Worm (Caenorhabditis elegans) whole organism, L3 larva: ENCODE results near the gene cyn-9.
A peak's percentile ranks its signal among the peaks of the same experiment; 100 is the strongest.

Source experiments
- R02D3.7 ChIP-seq: fragments of 150-350 bp; optimal IDR thresholded peaks from 2 replicates; lab custom pipeline; 2014; ENCODE audit warnings: missing biosample characterization, missing genetic modification characterization
- aly-2 ChIP-seq: fragments of 150-350 bp; optimal IDR thresholded peaks from 2 replicates; lab custom pipeline; 2014; ENCODE audit warnings: missing biosample characterization, missing genetic modification characterization
- ama-1 ChIP-seq: fragments of 150-350 bp; optimal IDR thresholded peaks from 2 replicates; lab custom pipeline; 2018
- ceh-28 ChIP-seq: fragments of 150-350 bp; optimal IDR thresholded peaks from 2 replicates; lab custom pipeline; 2014; ENCODE audit warnings: missing biosample characterization, missing genetic modification reagents, missing genetic modification characterization
- ceh-82 ChIP-seq: fragments of 150-350 bp; optimal IDR thresholded peaks from 2 replicates; lab custom pipeline; 2014; ENCODE audit warnings: missing biosample characterization, missing genetic modification characterization
- ceh-9 ChIP-seq: sonication (generic microtip); optimal IDR thresholded peaks from 2 replicates; lab custom pipeline; 2018; ENCODE audit warnings: missing biosample characterization, missing genetic modification characterization
- egl-5 ChIP-seq: fragments of 150-350 bp; optimal IDR thresholded peaks from 2 replicates; lab custom pipeline; 2017; ENCODE audit warnings: missing biosample characterization, missing genetic modification reagents, missing genetic modification characterization, inconsistent platforms
- elt-1 ChIP-seq: fragments of 150-350 bp; optimal IDR thresholded peaks from 2 replicates; lab custom pipeline; 2014; ENCODE audit warnings: missing biosample characterization, missing genetic modification characterization
- elt-3 ChIP-seq, 3 experiments: fragments of 150-350 bp in 1 of 3; sonication (generic microtip) in 2 of 3; optimal IDR thresholded peaks; 2 replicates in 2 of 3; 4 replicates in 1 of 3; lab custom pipeline; 2014 to 2017; ENCODE audit warnings: missing biosample characterization in 3 of 3, missing genetic modification characterization in 3 of 3
- eor-1 ChIP-seq, 2 experiments: fragments of 150-350 bp; optimal IDR thresholded peaks; 2 replicates each; lab custom pipeline; 2014 to 2018; ENCODE audit warnings: missing biosample characterization in 2 of 2, missing genetic modification characterization in 2 of 2
- fkh-2 ChIP-seq: fragments of 150-350 bp; optimal IDR thresholded peaks from 2 replicates; lab custom pipeline; 2014; ENCODE audit warnings: missing biosample characterization, missing genetic modification reagents, missing genetic modification characterization
- hmg-11 ChIP-seq: sonication (generic microtip); optimal IDR thresholded peaks from 2 replicates; lab custom pipeline; 2016; ENCODE audit warnings: missing genetic modification characterization, missing compliant biosample characterization
- lin-15B ChIP-seq: fragments of 150-350 bp; optimal IDR thresholded peaks from 2 replicates; lab custom pipeline; 2014; ENCODE audit warnings: missing biosample characterization, missing genetic modification characterization
- lin-39 ChIP-seq: fragments of 150-350 bp; optimal IDR thresholded peaks from 2 replicates; lab custom pipeline; 2018; ENCODE audit warnings: missing biosample characterization, missing genetic modification reagents, missing genetic modification characterization
- mdl-1 ChIP-seq: fragments of 150-350 bp; optimal IDR thresholded peaks from 2 replicates; lab custom pipeline; 2014; ENCODE audit warnings: missing biosample characterization, missing genetic modification characterization
- nfya-1 ChIP-seq: sonication (generic microtip); optimal IDR thresholded peaks from 2 replicates; lab custom pipeline; 2017; ENCODE audit warnings: missing genetic modification characterization, mild to moderate bottlenecking, missing compliant biosample characterization, antibody characterized with exemption, moderate library complexity; ENCODE audit not compliant: insufficient read depth
- nhr-11 ChIP-seq: fragments of 150-350 bp; optimal IDR thresholded peaks from 2 replicates; lab custom pipeline; 2014; ENCODE audit warnings: missing biosample characterization, missing genetic modification characterization
- nhr-12 ChIP-seq: fragments of 150-350 bp; optimal IDR thresholded peaks from 2 replicates; lab custom pipeline; 2014; ENCODE audit warnings: missing biosample characterization, missing genetic modification characterization
- nhr-237 ChIP-seq: fragments of 150-350 bp; optimal IDR thresholded peaks from 2 replicates; lab custom pipeline; 2014; ENCODE audit warnings: missing biosample characterization, missing genetic modification characterization
- nhr-43 ChIP-seq: sonication (generic microtip); optimal IDR thresholded peaks from 2 replicates; lab custom pipeline; 2016; ENCODE audit warnings: mild to moderate bottlenecking, missing genetic modification characterization, missing compliant biosample characterization; ENCODE audit not compliant: poor library complexity, severe bottlenecking
- nhr-67 ChIP-seq: fragments of 150-350 bp; optimal IDR thresholded peaks from 2 replicates; lab custom pipeline; 2014; ENCODE audit warnings: missing biosample characterization, missing genetic modification characterization
- nhr-76 ChIP-seq: fragments of 150-350 bp; sonication (generic microtip); optimal IDR thresholded peaks from 5 replicates; lab custom pipeline; 2014; ENCODE audit warnings: missing biosample characterization, missing genetic modification characterization
- nhr-77 ChIP-seq: fragments of 150-350 bp; optimal IDR thresholded peaks from 2 replicates; lab custom pipeline; 2014; ENCODE audit warnings: missing biosample characterization, missing genetic modification characterization
- pha-4 ChIP-seq: fragments of 150-350 bp; optimal IDR thresholded peaks from 2 replicates; lab custom pipeline; 2014; ENCODE audit warnings: missing biosample characterization, missing genetic modification reagents, missing genetic modification characterization
- pqm-1 ChIP-seq: fragments of 150-350 bp; optimal IDR thresholded peaks from 2 replicates; lab custom pipeline; 2017; ENCODE audit warnings: missing biosample characterization, missing genetic modification characterization, inconsistent platforms
- unc-39 ChIP-seq: sonication (generic microtip); optimal IDR thresholded peaks from 4 replicates; lab custom pipeline; 2017; ENCODE audit warnings: missing biosample characterization, missing genetic modification characterization
- ztf-11 ChIP-seq: fragments of 150-350 bp; optimal IDR thresholded peaks from 2 replicates; lab custom pipeline; 2014; ENCODE audit warnings: missing biosample characterization, missing genetic modification characterization
- ztf-4 ChIP-seq: fragments of 150-350 bp; optimal IDR thresholded peaks from 2 replicates; lab custom pipeline; 2014; ENCODE audit warnings: missing biosample characterization, missing genetic modification characterization

cyn-9 gene

ce11 chrIII:3736302-3736701 is 36.9 kb upstream of the cyn-9 start, which contains the start of gene F34D10.4:
F34D10.4 (plus strand) TSS chrIII:3736602.
- TF ChIP-seq nhr-43 (tag; lab: Kevin White, UChicago), result peak; percentile 50
- no peak for TF ChIP-seq elt-1
- no peak for TF ChIP-seq aly-2
- no peak for TF ChIP-seq unc-39
- no peak for TF ChIP-seq nhr-12 (tag; lab: Kevin White, UChicago)
- TF ChIP-seq mdl-1, result no peak

- TF ChIP-seq nfya-1 (tag; lab: Kevin White, UChicago) (peak; percentile 13), pha-4 (no peak), ama-1 (peak; percentile 78)
Observed at ce11 chrIII:3735509-3736255, 36.2 kb upstream of the cyn-9 start.

- no peak for TF ChIP-seq R02D3.7 (tag; lab: Kevin White, UChicago)
- peak; percentile 18 for TF ChIP-seq pha-4
- peak; percentile 50 for TF ChIP-seq lin-15B
- TF ChIP-seq ztf-4 (tag; lab: Kevin White, UChicago), result no peak
- TF ChIP-seq unc-39, result no peak
- peak; percentile 13 for TF ChIP-seq lin-39
- peak; percentile 27 for TF ChIP-seq nfya-1 (tag; lab: Kevin White, UChicago)
Observed at ce11 chrIII:3734990-3735389, 35.5 kb upstream of the cyn-9 start, which contains the start of gene evl-18. evl-18 (minus strand) TSS chrIII:3735039.

ce11 chrIII:3734007-3734406 is 34.6 kb upstream of the cyn-9 start, which contains the start of gene F34D10.3:
F34D10.3 (plus strand) TSS chrIII:3734255.
- TF ChIP-seq hmg-11 (tag; lab: Kevin White, UChicago) (peak; percentile 6), fkh-2 (tag; lab: Kevin White, UChicago) (no peak), nfya-1 (tag; lab: Kevin White, UChicago) (peak; percentile 28), elt-3 (tag; optimal IDR thresholded peaks at IDR 0.05; lab: Kevin White, UChicago) (no peak), lin-39 (peak; percentile 1), nhr-67 (tag; lab: Kevin White, UChicago) (no peak), ceh-82 (tag; lab: Kevin White, UChicago) (no peak), nhr-11 (tag; lab: Kevin White, UChicago) (no peak), ceh-28 (tag; lab: Kevin White, UChicago) (no peak), unc-39 (no peak)
- TF ChIP-seq, all 47 proteins: peak for 3

ce11 chrIII:3730475-3730874 is 31.0 kb upstream of the cyn-9 start, which contains the start of gene F34D10.8:
F34D10.8 (plus strand) TSS chrIII:3730775.
- TF ChIP-seq ztf-11 (no peak), nhr-67 (tag; lab: Kevin White, UChicago) (no peak), egl-5 (tag; lab: Kevin White, UChicago) (no peak), mdl-1 (no peak), fkh-2 (tag; lab: Kevin White, UChicago) (no peak), nhr-77 (tag; lab: Kevin White, UChicago) (no peak)

ce11 chrIII:3729520-3729919 is 30.1 kb upstream of the cyn-9 start, which contains the start of gene F34D10.9:
F34D10.9 (minus strand) TSS chrIII:3729620.
- TF ChIP-seq nhr-11 (tag; lab: Kevin White, UChicago) (no peak), elt-1 (no peak)

ce11 chrIII:3726443-3726842 is 27.0 kb upstream of the cyn-9 start, which contains the start of gene gldi-5:
gldi-5 (minus strand) TSS chrIII:3726500.
- no peak for TF ChIP-seq ceh-9 (tag; lab: Kevin White, UChicago)
- no peak for TF ChIP-seq pqm-1
- TF ChIP-seq eor-1 (tag; optimal IDR thresholded peaks at IDR 0.05; lab: Kevin White, UChicago), result no peak
- TF ChIP-seq nhr-76 (tag; lab: Kevin White, UChicago), result no peak

ce11 chrIII:3724880-3725279 is 25.4 kb upstream of the cyn-9 start, which contains the start of gene C14B1.12:
C14B1.12 (minus strand) TSS chrIII:3724980.
- TF ChIP-seq nhr-67 (tag; lab: Kevin White, UChicago) (no peak), nhr-237 (tag; lab: Kevin White, UChicago) (no peak)
